Fruit fly (Drosophila melanogaster): Measurements from ENCODE around the gene GC1.

Gene GC1

dm6 chr3R:11974631-11975030, 7.1 kb downstream of the GC1 start, which contains the start of gene Tango9 (continued):
- TF ChIP-seq Gsc (GFP tag; IDR thresholded peaks at IDR 0.05) (no peak), CG5953 (GFP tag; IDR thresholded peaks at IDR 0.05) (no peak), scrt (GFP tag; optimal IDR thresholded peaks at IDR 0.05) (peak; percentile 99), CG9797 (GFP tag; optimal IDR thresholded peaks at IDR 0.05) (peak; percentile 84), CG9215 (GFP tag; IDR thresholded peaks at IDR 0.05) (no peak), Xbp1 (GFP tag; optimal IDR thresholded peaks at IDR 0.05) (no peak), CG18262 (tag; optimal IDR thresholded peaks at IDR 0.05) (no peak), CG1024 (GFP tag; IDR thresholded peaks at IDR 0.05) (no peak), ranshi (GFP tag; IDR thresholded peaks at IDR 0.05) (no peak), h (optimal IDR thresholded peaks at IDR 0.05) (no peak), org-1 (GFP tag; optimal IDR thresholded peaks at IDR 0.05) (no peak), CG30431 (GFP tag; optimal IDR thresholded peaks at IDR 0.05) (no peak), CG15011 (GFP tag; optimal IDR thresholded peaks at IDR 0.05) (no peak), Hr78 (GFP tag; optimal IDR thresholded peaks at IDR 0.05) (no peak), crol (GFP tag; IDR thresholded peaks at IDR 0.05) (no peak), CG1529 (GFP tag; optimal IDR thresholded peaks at IDR 0.05) (no peak), CG10431 (GFP tag; optimal IDR thresholded peaks at IDR 0.05) (no peak), PHDP (tag; optimal IDR thresholded peaks at IDR 0.05) (no peak), Atf3 (GFP tag; optimal IDR thresholded peaks at IDR 0.05) (no peak), unc-4 (GFP tag; IDR thresholded peaks at IDR 0.05; ENCODE audit: partially characterized antibody) (no peak), Lim3 (GFP tag; IDR thresholded peaks at IDR 0.05) (no peak), lbe (GFP tag; optimal IDR thresholded peaks at IDR 0.05) (no peak), CG4282 (GFP tag; optimal IDR thresholded peaks at IDR 0.05) (no peak), al (GFP tag; IDR thresholded peaks at IDR 0.05) (no peak), hth (optimal IDR thresholded peaks at IDR 0.05) (no peak), CG7556 (GFP tag; optimal IDR thresholded peaks at IDR 0.05) (no peak), CG7928 (GFP tag; optimal IDR thresholded peaks at IDR 0.05) (no peak), Six4 (GFP tag; optimal IDR thresholded peaks at IDR 0.05) (no peak), CG7745 (tag; optimal IDR thresholded peaks at IDR 0.05) (no peak), Nf-YB (GFP tag; optimal IDR thresholded peaks at IDR 0.05) (no peak), cg (GFP tag; optimal IDR thresholded peaks at IDR 0.05) (no peak), CG16815 (GFP tag; optimal IDR thresholded peaks at IDR 0.05) (no peak), tx (GFP tag; optimal IDR thresholded peaks at IDR 0.05) (no peak), sc (optimal IDR thresholded peaks at IDR 0.05) (no peak), sc (GFP tag; optimal IDR thresholded peaks at IDR 0.05) (no peak), CG3726 (GFP tag; IDR thresholded peaks at IDR 0.05) (no peak), Meics (GFP tag; optimal IDR thresholded peaks at IDR 0.05) (no peak), CG17186 (GFP tag; optimal IDR thresholded peaks at IDR 0.05) (peak; percentile 12), abd-A (tag; optimal IDR thresholded peaks at IDR 0.05) (no peak), pita (GFP tag; optimal IDR thresholded peaks at IDR 0.05) (no peak), Fer3 (tag; optimal IDR thresholded peaks at IDR 0.05) (no peak), H2.0 (GFP tag; IDR thresholded peaks at IDR 0.05) (no peak), tll (GFP tag; optimal IDR thresholded peaks at IDR 0.05) (no peak), danr (GFP tag; IDR thresholded peaks at IDR 0.05) (no peak), CG11398 (GFP tag; optimal IDR thresholded peaks at IDR 0.05) (no peak), H15 (GFP tag; IDR thresholded peaks at IDR 0.05) (no peak), ERR (GFP tag; optimal IDR thresholded peaks at IDR 0.05) (no peak), sr (GFP tag; IDR thresholded peaks at IDR 0.05) (no peak), aop (GFP tag; IDR thresholded peaks at IDR 0.05) (no peak), Abd-B (GFP tag; optimal IDR thresholded peaks at IDR 0.05) (no peak), CG17829 (tag; optimal IDR thresholded peaks at IDR 0.05) (peak; percentile 21), zfh1 (GFP tag; IDR thresholded peaks at IDR 0.05) (no peak), CG8944 (GFP tag; optimal IDR thresholded peaks at IDR 0.05) (no peak)
